Worm (Caenorhabditis elegans) whole organism, young adult: ENCODE results near the gene gcc-2.

ENCODE experiments used
- C06A6.2 ChIP-seq: fragments of 200-800 bp; sonication (Bioruptor generic); conservative IDR thresholded peaks from 2 replicates; pipeline ENCODE4 v1.3.6; 2022; ENCODE audit warnings: missing genetic modification characterization, missing compliant biosample characterization
- C17E4.6 ChIP-seq: fragments of 200-800 bp; sonication (Bioruptor generic); IDR thresholded peaks from 2 replicates; pipeline ENCODE4 v1.3.6; 2022; ENCODE audit warnings: missing genetic modification reagents, missing genetic modification characterization, missing compliant biosample characterization
- D2030.7 ChIP-seq: fragments of 200-800 bp; sonication (Bioruptor generic); IDR thresholded peaks from 2 replicates; pipeline ENCODE4 v1.3.6; 2022; ENCODE audit warnings: missing genetic modification reagents, missing genetic modification characterization, missing compliant biosample characterization
- F33H1.4 ChIP-seq: fragments of 200-800 bp; sonication (Bioruptor generic); IDR thresholded peaks from 2 replicates; pipeline ENCODE4 v1.3.6; 2022; ENCODE audit warnings: missing genetic modification reagents, missing genetic modification characterization, missing compliant biosample characterization
- F39B2.1 ChIP-seq: fragments of 200-800 bp; sonication (Bioruptor generic); IDR thresholded peaks from 2 replicates; pipeline ENCODE4 v1.3.6; 2022; ENCODE audit warnings: missing genetic modification reagents, missing genetic modification characterization, missing compliant biosample characterization
- F49E8.2 ChIP-seq: sonication (generic microtip); optimal IDR thresholded peaks from 3 replicates; lab custom pipeline; 2017; ENCODE audit warnings: missing genetic modification characterization, mild to moderate bottlenecking, missing compliant biosample characterization, antibody characterized with exemption, moderate library complexity; ENCODE audit not compliant: insufficient read depth
- T26A5.8 ChIP-seq: sonication (generic microtip); optimal IDR thresholded peaks from 2 replicates; lab custom pipeline; 2016; ENCODE audit warnings: missing genetic modification characterization, missing compliant biosample characterization
- Y53G8AR.9 ChIP-seq: fragments of 200-800 bp; sonication (Bioruptor generic); conservative IDR thresholded peaks from 2 replicates; pipeline ENCODE4 v1.3.6; 2022; ENCODE audit warnings: missing genetic modification reagents, missing genetic modification characterization, missing compliant biosample characterization
- Y79H2A.3 ChIP-seq: fragments of 200-800 bp; sonication (Bioruptor generic); conservative IDR thresholded peaks from 2 replicates; pipeline ENCODE4 v1.3.6; 2022; ENCODE audit warnings: missing genetic modification reagents, missing genetic modification characterization, missing compliant biosample characterization
- ama-1 ChIP-seq, 3 experiments: fragments of 150-350 bp in 1 of 3; sonication (generic microtip) in 2 of 3; optimal IDR thresholded peaks; 2 replicates each; lab custom pipeline; 2014 to 2018; ENCODE audit warnings: missing biosample characterization in 2 of 3, missing genetic modification characterization in 2 of 3, missing genetic modification reagents in 2 of 3
- aptf-3 ChIP-seq: fragments of 200-800 bp; sonication (Bioruptor generic); IDR thresholded peaks from 2 replicates; pipeline ENCODE4 v1.3.6; 2022; ENCODE audit warnings: missing genetic modification characterization, missing compliant biosample characterization
- attf-6 ChIP-seq: fragments of 200-800 bp; sonication (Bioruptor generic); IDR thresholded peaks from 2 replicates; pipeline ENCODE4 v1.3.6; 2022; ENCODE audit warnings: missing genetic modification reagents, missing genetic modification characterization, missing compliant biosample characterization
- bed-2 ChIP-seq: fragments of 200-800 bp; sonication (Bioruptor generic); IDR thresholded peaks from 2 replicates; pipeline ENCODE4 v1.3.6; 2022; ENCODE audit warnings: missing genetic modification reagents, missing genetic modification characterization, missing compliant biosample characterization
- cebp-1 ChIP-seq, 2 experiments: fragments of 200-800 bp in 1 of 2; sonication (Bioruptor generic) in 1 of 2; sonication (generic microtip) in 1 of 2; IDR thresholded peaks in 1 of 2; optimal IDR thresholded peaks in 1 of 2; 2 replicates each; pipeline versions ENCODE4 v1.3.6 to Lab custom; 2017 to 2022; ENCODE audit warnings: missing compliant biosample characterization in 2 of 2, missing genetic modification characterization in 2 of 2, mild to moderate bottlenecking in 1 of 2, missing genetic modification reagents in 1 of 2, moderate library complexity in 1 of 2
- cebp-2 ChIP-seq: fragments of 200-800 bp; sonication (Bioruptor generic); IDR thresholded peaks from 2 replicates; pipeline ENCODE4 v1.3.6; 2022; ENCODE audit warnings: missing genetic modification characterization, missing compliant biosample characterization
- ceh-100 ChIP-seq: fragments of 200-800 bp; sonication (Bioruptor generic); IDR thresholded peaks from 2 replicates; pipeline ENCODE4 v1.3.6; 2022; ENCODE audit warnings: missing genetic modification reagents, missing genetic modification characterization, missing compliant biosample characterization
- ceh-91 ChIP-seq: fragments of 200-800 bp; sonication (Bioruptor generic); IDR thresholded peaks from 2 replicates; pipeline ENCODE4 v1.3.6; 2022; ENCODE audit warnings: missing genetic modification reagents, missing genetic modification characterization, missing compliant biosample characterization
- die-1 ChIP-seq: sonication (generic microtip); optimal IDR thresholded peaks from 2 replicates; lab custom pipeline; 2016; ENCODE audit warnings: missing genotype, mild to moderate bottlenecking, missing genetic modification characterization, missing compliant biosample characterization
- egl-18 ChIP-seq: fragments of 200-800 bp; sonication (Bioruptor generic); IDR thresholded peaks from 2 replicates; pipeline ENCODE4 v1.3.6; 2022; ENCODE audit warnings: missing genetic modification reagents, missing genetic modification characterization, missing compliant biosample characterization
- ekl-4 ChIP-seq: fragments of 200-800 bp; sonication (Bioruptor generic); IDR thresholded peaks from 2 replicates; pipeline ENCODE4 v1.3.6; 2022; ENCODE audit warnings: missing genetic modification reagents, missing genetic modification characterization, missing compliant biosample characterization
- fkh-3 ChIP-seq: sonication (generic microtip); optimal IDR thresholded peaks from 2 replicates; lab custom pipeline; 2016; ENCODE audit warnings: mild to moderate bottlenecking, missing genetic modification characterization, missing compliant biosample characterization
- hmg-1.2 ChIP-seq: fragments of 200-800 bp; sonication (Bioruptor generic); IDR thresholded peaks from 2 replicates; pipeline ENCODE4 v1.3.6; 2022; ENCODE audit warnings: missing genetic modification reagents, missing genetic modification characterization, missing compliant biosample characterization
- let-607 ChIP-seq, 2 experiments: fragments of 200-800 bp in 1 of 2; sonication (Bioruptor generic) in 1 of 2; sonication (generic microtip) in 1 of 2; optimal IDR thresholded peaks; 2 replicates each; lab custom pipeline; 2016 to 2018; ENCODE audit warnings: mild to moderate bottlenecking in 2 of 2, missing compliant biosample characterization in 2 of 2, missing genetic modification characterization in 2 of 2, moderate library complexity in 2 of 2, missing genotype in 1 of 2
- lin-40 ChIP-seq: sonication (generic microtip); optimal IDR thresholded peaks from 2 replicates; lab custom pipeline; 2016; ENCODE audit warnings: missing genetic modification characterization, mild to moderate bottlenecking, missing compliant biosample characterization, missing genotype, missing genetic modification reagents
- lin-54 ChIP-seq: fragments of 200-800 bp; sonication (Bioruptor generic); optimal IDR thresholded peaks from 2 replicates; lab custom pipeline; 2018; ENCODE audit warnings: mild to moderate bottlenecking, missing genetic modification characterization, missing compliant biosample characterization
- lir-1 ChIP-seq: fragments of 200-800 bp; sonication (Bioruptor generic); conservative IDR thresholded peaks from 2 replicates; pipeline ENCODE4 v1.3.6; 2022; ENCODE audit warnings: missing genetic modification reagents, missing genetic modification characterization, missing compliant biosample characterization
- lsy-27 ChIP-seq: sonication (generic microtip); optimal IDR thresholded peaks from 2 replicates; lab custom pipeline; 2017; ENCODE audit warnings: missing genetic modification characterization, mild to moderate bottlenecking, missing compliant biosample characterization, antibody characterized with exemption, missing genotype, borderline replicate concordance; ENCODE audit not compliant: insufficient read depth
- madf-3 ChIP-seq: fragments of 200-800 bp; sonication (Bioruptor generic); IDR thresholded peaks from 2 replicates; pipeline ENCODE4 v1.3.6; 2022; ENCODE audit warnings: missing genetic modification reagents, missing genetic modification characterization, missing compliant biosample characterization
- mes-4 ChIP-seq: sonication (generic microtip); optimal IDR thresholded peaks from 2 replicates; lab custom pipeline; 2016; ENCODE audit warnings: missing genotype, missing genetic modification characterization, missing compliant biosample characterization
- mxl-1 ChIP-seq: sonication (generic microtip); optimal IDR thresholded peaks from 2 replicates; lab custom pipeline; 2016; ENCODE audit warnings: missing genetic modification characterization, missing compliant biosample characterization
- nfya-2 ChIP-seq: fragments of 200-800 bp; sonication (Bioruptor generic); IDR thresholded peaks from 2 replicates; pipeline ENCODE4 v1.3.6; 2022; ENCODE audit warnings: missing genetic modification reagents, missing genetic modification characterization, missing compliant biosample characterization
- nhr-120 ChIP-seq: fragments of 200-800 bp; sonication (Bioruptor generic); IDR thresholded peaks from 2 replicates; pipeline ENCODE4 v1.3.6; 2022; ENCODE audit warnings: missing genetic modification characterization, missing compliant biosample characterization
- nhr-80 ChIP-seq: sonication (generic microtip); optimal IDR thresholded peaks from 2 replicates; lab custom pipeline; 2016; ENCODE audit warnings: missing genetic modification characterization, missing compliant biosample characterization
- rcor-1 ChIP-seq: fragments of 200-800 bp; sonication (Bioruptor generic); IDR thresholded peaks from 2 replicates; pipeline ENCODE4 v1.3.6; 2022; ENCODE audit warnings: missing genetic modification reagents, missing genetic modification characterization, missing compliant biosample characterization
- rec-8 ChIP-seq, 2 experiments: sonication (generic microtip); optimal IDR thresholded peaks; 2 replicates each; lab custom pipeline; 2016; ENCODE audit warnings: mild to moderate bottlenecking in 2 of 2, missing genetic modification characterization in 2 of 2, missing genetic modification reagents in 2 of 2, missing genotype in 2 of 2, missing biosample characterization in 1 of 2, missing compliant biosample characterization in 1 of 2, moderate library complexity in 1 of 2
- sea-2 ChIP-seq: fragments of 200-800 bp; sonication (Bioruptor generic); IDR thresholded peaks from 2 replicates; pipeline ENCODE4 v1.3.6; 2022; ENCODE audit warnings: missing genetic modification characterization, missing compliant biosample characterization
- tlf-1 ChIP-seq: fragments of 200-800 bp; sonication (Bioruptor generic); optimal IDR thresholded peaks from 2 replicates; lab custom pipeline; 2018; ENCODE audit warnings: mild to moderate bottlenecking, missing genetic modification characterization, missing compliant biosample characterization
- ztf-18 ChIP-seq: sonication (generic microtip); optimal IDR thresholded peaks from 2 replicates; lab custom pipeline; 2016; ENCODE audit warnings: missing genotype, mild to moderate bottlenecking, missing genetic modification characterization, missing compliant biosample characterization
- ztf-25 ChIP-seq: fragments of 200-800 bp; sonication (Bioruptor generic); IDR thresholded peaks from 2 replicates; pipeline ENCODE4 v1.3.6; 2022; ENCODE audit warnings: missing genetic modification reagents, missing genetic modification characterization, missing compliant biosample characterization
- ztf-28 ChIP-seq: fragments of 200-800 bp; sonication (Bioruptor generic); IDR thresholded peaks from 2 replicates; pipeline ENCODE4 v1.3.6; 2022; ENCODE audit warnings: missing genetic modification reagents, missing genetic modification characterization, missing compliant biosample characterization
- ztf-6 ChIP-seq: fragments of 200-800 bp; sonication (Bioruptor generic); IDR thresholded peaks from 2 replicates; pipeline ENCODE4 v1.3.6; 2022; ENCODE audit warnings: missing genetic modification reagents, missing genetic modification characterization, missing compliant biosample characterization

The gcc-2 gene

DNA sequence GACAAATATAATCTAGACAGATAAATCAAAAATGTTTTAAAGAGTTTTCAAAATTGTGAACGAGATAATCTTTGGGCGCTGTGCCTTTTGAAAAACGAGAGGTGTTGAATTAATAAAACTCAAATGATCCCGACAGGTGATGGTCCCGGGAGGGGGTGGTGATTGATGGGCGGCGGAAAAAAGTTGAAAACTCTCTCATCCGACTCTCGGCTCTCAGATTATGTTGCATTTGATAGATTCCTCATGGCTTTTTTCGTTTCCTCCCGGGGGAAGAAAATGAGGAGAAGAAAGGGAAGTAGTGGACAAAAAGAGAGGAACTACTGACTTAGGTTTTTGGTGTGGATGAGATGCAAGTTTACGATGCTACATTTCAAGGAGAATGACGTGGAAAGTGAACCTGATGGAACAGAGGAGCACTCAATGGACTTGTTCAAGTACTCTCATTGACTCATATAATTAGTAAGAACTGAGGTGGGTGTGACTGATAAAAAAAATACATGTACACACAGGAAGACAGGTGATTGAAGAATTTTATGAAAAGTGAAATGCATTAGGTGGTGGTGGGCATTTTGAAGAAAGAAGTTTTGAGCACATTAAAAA, 30.5 kb downstream of the gcc-2 start:
- TF ChIP-seq die-1 (tag; lab: Kevin White, UChicago) (no peak), rec-8 (tag; optimal IDR thresholded peaks at IDR 0.05; lab: Kevin White, UChicago) (no peak), let-607 (tag; optimal IDR thresholded peaks at IDR 0.05; lab: Kevin White, UChicago) (no peak), rcor-1 (GFP tag; lab: Robert Waterston, UW) (no peak), ekl-4 (no peak), attf-6 (GFP tag; lab: Robert Waterston, UW) (no peak), C17E4.6 (no peak), sea-2 (no peak), mes-4 (no peak), ztf-18 (tag; lab: Kevin White, UChicago) (no peak), fkh-3 (no peak), T26A5.8 (tag; lab: Kevin White, UChicago) (no peak)

- TF ChIP-seq hmg-1.2 (no peak), aptf-3 (GFP tag; lab: Robert Waterston, UW) (no peak), tlf-1 (GFP tag; lab: Kevin White, UChicago) (no peak), D2030.7 (GFP tag; lab: Robert Waterston, UW) (no peak), ceh-100 (GFP tag; lab: Robert Waterston, UW) (no peak), nhr-80 (no peak), nhr-120 (GFP tag; lab: Robert Waterston, UW) (no peak), ztf-28 (GFP tag; lab: Robert Waterston, UW) (no peak), ztf-25 (GFP tag; lab: Robert Waterston, UW) (no peak), Y79H2A.3 (GFP tag; lab: Robert Waterston, UW) (no peak), egl-18 (GFP tag; lab: Robert Waterston, UW) (no peak), cebp-2 (GFP tag; lab: Robert Waterston, UW) (no peak), Y53G8AR.9 (GFP tag; lab: Robert Waterston, UW) (no peak)
- TF ChIP-seq, all 124 proteins: peak for 0
Observed at ce11 chrIII:9730407-9730806, 31.5 kb downstream of the gcc-2 start.

DNA sequence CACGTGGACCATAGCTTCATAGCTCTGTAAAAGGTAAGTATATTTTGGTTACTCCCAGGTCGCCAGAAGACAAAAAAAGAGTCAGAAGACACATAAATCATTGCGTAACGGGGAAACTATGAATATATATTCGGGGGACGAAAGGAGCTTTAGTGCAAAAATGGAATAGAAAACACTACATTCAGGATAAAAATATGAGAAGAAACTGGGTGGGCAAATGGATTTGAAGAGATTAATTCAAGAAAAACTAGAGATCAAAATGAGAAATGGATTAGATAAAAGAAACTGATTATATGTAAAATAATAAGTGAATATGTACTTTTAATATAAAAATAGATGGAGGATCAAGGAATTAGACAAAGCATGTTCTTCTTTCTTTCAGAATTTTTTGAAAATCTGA, 34.5 kb downstream of the gcc-2 start, which contains the start of gene C07A9.12:
C07A9.12 (minus strand) TSS at position 101 of the 400 bp plus-strand sequence.
- no peak for TF ChIP-seq fkh-3
- no peak for TF ChIP-seq F39B2.1 (GFP tag; lab: Robert Waterston, UW)
- no peak for TF ChIP-seq lsy-27
- no peak for TF ChIP-seq bed-2 (GFP tag; lab: Robert Waterston, UW)
- no peak for TF ChIP-seq lir-1
- TF ChIP-seq ztf-6 (GFP tag; lab: Robert Waterston, UW): no peak
- TF ChIP-seq nfya-2 (GFP tag; lab: Robert Waterston, UW): no peak

DNA sequence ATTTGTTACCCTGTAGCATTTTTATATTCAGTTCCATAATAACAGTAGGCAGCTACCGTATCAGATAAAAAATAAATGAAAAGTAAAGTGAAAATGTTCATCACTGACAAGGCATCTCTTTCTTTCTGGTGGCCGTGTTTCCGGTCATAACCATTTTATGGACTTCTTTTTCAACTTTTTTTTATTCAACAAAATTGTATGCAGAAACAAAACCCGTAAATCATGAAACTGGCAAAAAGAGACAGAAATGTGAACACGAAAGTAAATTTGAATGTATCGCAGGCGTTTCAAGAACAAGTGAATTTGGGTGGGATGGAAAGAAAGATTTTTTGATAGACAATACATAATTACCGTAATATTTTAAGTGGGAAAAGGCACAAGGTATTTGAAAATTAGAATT, 36.8 kb downstream of the gcc-2 start, which contains the start of gene clec-162:
clec-162 (minus strand) TSS at position 101 of the 400 bp plus-strand sequence.
- TF ChIP-seq C06A6.2 (GFP tag; lab: Robert Waterston, UW) (no peak), ztf-25 (GFP tag; lab: Robert Waterston, UW) (no peak), F33H1.4 (GFP tag; lab: Robert Waterston, UW) (no peak), lin-54 (GFP tag; lab: Kevin White, UChicago) (no peak), ceh-91 (no peak), cebp-1 (GFP tag; IDR thresholded peaks at IDR 0.05; lab: Robert Waterston, UW) (no peak), cebp-1 (tag; optimal IDR thresholded peaks at IDR 0.05; lab: Kevin White, UChicago) (no peak), madf-3 (GFP tag; lab: Robert Waterston, UW) (no peak), F49E8.2 (tag; lab: Kevin White, UChicago) (no peak), lsy-27 (no peak), ama-1 (optimal IDR thresholded peaks at IDR 0.05; lab: Kevin White, UChicago) (no peak), ama-1 (GFP tag; optimal IDR thresholded peaks at IDR 0.05; lab: Kevin White, UChicago) (no peak), nhr-120 (GFP tag; lab: Robert Waterston, UW) (no peak), lin-40 (no peak), mxl-1 (tag; lab: Kevin White, UChicago) (no peak)
- TF ChIP-seq, all 124 proteins: peak for 0
